Fruit fly (Drosophila melanogaster): ENCODE results near the gene Ufd4.

Ufd4 gene

DNA sequence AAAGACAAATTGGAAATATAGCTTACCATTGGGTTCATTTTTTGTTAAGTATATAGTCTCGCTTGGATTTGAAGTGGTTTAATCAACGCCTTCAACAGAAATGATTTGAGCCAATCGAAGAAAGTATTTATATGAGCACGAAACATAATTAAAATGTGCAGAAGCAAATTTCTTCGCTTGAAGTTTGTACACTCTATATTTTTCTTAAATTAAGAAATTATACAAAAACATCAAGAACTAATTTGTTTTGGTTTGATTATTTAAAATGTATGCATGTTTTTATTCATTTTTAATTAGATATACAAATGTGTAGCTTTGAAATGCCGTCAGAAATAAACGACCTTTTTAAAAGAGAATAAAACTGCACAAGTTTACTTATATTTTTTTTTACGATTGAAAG, 9.8 kb upstream of the Ufd4 start, which contains the start of gene CG13138:
CG13138 (minus strand) TSS at position 101 of the 400 bp plus-strand sequence.
- TF ChIP-seq pan (optimal IDR thresholded peaks at IDR 0.05) (no peak), psq (optimal IDR thresholded peaks at IDR 0.05) (no peak), EcR (GFP tag; optimal IDR thresholded peaks at IDR 0.05) (no peak), CG8478 (optimal IDR thresholded peaks at IDR 0.05) (no peak), Dll (optimal IDR thresholded peaks at IDR 0.05) (no peak), usp (GFP tag; optimal IDR thresholded peaks at IDR 0.05) (no peak)

DNA sequence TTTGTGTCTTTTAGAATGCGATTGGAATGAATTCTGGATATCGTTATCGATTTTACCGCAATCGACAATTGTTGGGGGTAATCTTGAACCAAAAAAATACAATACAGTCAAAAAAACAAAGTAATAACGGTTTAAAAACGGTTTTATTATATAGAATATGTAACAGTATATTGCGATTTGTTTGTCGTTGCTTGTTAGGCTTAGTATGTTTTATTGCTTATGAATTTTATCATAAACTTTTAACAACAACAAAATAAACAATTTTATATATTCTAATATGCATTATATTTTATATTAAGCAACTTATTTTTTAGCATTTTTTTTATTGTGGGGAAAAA, 7.6 kb upstream of the Ufd4 start, which contains the start of gene CYLD:
CYLD (minus strand) TSS at position 38 of the 338 bp plus-strand sequence.
- TF ChIP-seq usp (GFP tag; optimal IDR thresholded peaks at IDR 0.05) (no peak), CG8478 (optimal IDR thresholded peaks at IDR 0.05) (no peak), pan (optimal IDR thresholded peaks at IDR 0.05) (no peak), psq (optimal IDR thresholded peaks at IDR 0.05) (no peak), EcR (GFP tag; optimal IDR thresholded peaks at IDR 0.05) (no peak), Dll (optimal IDR thresholded peaks at IDR 0.05) (no peak)

DNA sequence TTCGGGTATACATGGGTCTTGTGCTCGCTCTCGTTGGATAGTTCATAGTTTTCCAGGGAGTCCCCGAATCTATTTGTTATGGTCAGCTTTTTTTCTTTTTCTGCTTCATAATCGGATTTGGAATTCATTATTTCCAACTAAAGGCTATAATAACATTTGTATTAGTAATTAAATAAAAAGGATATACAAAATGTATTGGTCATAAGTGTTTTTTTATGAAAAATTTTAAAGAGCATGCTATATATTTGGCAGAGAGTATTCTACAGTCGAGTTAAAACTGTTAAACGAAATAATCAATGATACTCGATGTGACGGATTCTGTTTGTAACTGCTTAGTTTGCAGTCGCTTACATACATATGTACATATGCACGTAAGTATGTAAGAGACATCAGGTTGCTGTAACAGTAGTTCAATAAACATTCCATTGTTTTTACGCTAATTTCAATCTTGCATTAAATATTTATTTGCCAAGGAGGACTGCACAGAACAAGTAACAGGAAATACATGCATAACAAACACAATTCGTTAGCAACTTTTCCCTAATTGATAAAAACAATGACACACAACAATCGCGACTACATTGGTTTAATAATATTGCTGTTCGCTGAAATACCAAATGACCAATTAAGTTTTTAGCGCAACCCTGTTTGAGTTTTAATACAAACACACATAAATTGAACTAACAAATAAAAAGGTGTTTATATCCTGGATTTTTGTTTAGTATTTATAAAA, 7.1 kb upstream of the Ufd4 start:
- TF ChIP-seq psq (optimal IDR thresholded peaks at IDR 0.05) (no peak), usp (GFP tag; optimal IDR thresholded peaks at IDR 0.05) (no peak), Dll (optimal IDR thresholded peaks at IDR 0.05) (no peak), EcR (GFP tag; optimal IDR thresholded peaks at IDR 0.05) (no peak), pan (optimal IDR thresholded peaks at IDR 0.05) (no peak), CG8478 (optimal IDR thresholded peaks at IDR 0.05) (no peak)

DNA sequence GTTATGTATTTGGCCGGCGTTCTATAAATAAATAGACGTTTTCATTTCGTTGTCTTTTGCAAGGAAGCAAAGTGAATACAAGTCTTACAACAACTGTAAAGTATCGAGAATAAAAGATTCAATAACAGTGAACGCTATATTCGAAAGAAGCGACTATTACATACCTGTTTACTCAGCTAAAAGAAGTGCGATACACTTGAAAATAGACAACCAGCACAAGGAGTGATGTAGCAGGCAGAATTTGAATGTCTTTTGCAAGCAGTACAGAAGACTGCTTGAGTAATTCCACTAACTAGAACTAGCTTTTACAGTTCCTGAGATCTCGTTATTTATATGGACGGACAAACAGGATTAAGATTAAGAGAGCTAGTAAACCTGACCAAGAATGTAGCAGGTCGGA, 6.1 kb upstream of the Ufd4 start:
- no peak for TF ChIP-seq Dll (optimal IDR thresholded peaks at IDR 0.05)

DNA sequence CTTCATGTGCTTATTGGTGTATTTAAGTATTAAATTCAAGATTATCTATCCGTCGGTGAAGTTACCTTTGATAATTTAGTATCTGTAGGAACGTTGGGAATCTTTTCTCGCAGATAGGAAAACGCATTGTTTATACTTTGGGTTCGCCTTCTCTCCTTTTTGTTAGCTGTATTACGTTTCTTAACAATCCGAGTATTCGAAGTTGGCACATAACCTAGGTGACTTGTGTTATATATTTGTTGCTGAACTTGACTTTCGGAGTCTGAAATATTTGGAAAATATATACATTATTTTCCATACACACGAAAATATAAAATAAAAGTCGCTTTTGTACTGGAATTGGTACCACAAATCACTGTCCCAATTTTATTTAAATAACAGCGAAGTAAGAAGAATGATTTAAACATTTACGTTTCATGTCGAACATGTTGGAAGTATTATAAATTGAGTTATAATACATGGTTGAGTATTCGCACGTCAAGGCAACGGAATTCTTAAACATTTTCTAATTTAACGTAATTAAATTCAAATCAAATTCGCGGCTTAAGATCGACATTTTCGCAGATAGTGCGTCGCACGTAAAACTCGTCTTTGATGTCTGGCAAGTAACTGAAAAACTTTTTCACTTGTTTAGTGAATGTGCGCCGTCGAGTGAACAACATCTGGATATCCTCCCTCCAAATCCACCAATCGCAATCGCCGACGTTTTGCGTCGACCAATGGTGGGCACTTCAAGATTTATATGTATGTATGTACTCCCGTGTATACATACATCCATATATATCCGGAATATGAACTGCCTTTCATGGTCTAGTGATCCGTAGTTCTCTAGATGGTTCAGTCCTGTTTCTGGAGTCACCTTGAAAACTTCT, 2.9 kb upstream of the Ufd4 start, which contains the start of gene Hand:
Hand (minus strand) TSS at position 588 of the 872 bp plus-strand sequence.
- no peak for TF ChIP-seq psq (optimal IDR thresholded peaks at IDR 0.05)
- no peak for TF ChIP-seq EcR (GFP tag; optimal IDR thresholded peaks at IDR 0.05)
- no peak for TF ChIP-seq pan (optimal IDR thresholded peaks at IDR 0.05)

DNA sequence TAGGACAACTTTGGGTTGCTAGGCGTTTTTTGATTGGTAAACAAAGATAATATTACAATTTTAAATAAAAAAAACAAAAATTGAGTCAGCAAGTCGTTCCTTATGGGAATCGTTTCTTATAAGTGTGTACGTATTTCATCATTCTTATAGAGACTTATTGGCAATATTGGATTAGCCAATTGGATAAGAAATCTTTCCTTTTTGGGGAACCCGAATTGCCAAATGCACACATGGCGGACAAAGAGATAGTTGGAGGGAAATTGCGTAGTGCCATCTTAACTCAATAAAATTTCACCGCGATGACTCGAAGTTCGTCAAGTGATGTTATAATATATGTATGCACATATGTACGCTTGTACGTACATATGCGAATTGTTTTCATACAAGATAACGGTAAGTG, 889 bp downstream of the Ufd4 start:
- TF ChIP-seq psq (optimal IDR thresholded peaks at IDR 0.05) = no peak
- no peak for TF ChIP-seq usp (GFP tag; optimal IDR thresholded peaks at IDR 0.05)
- TF ChIP-seq CG8478 (optimal IDR thresholded peaks at IDR 0.05) = no peak
- TF ChIP-seq pan (optimal IDR thresholded peaks at IDR 0.05) = no peak
- TF ChIP-seq EcR (GFP tag; optimal IDR thresholded peaks at IDR 0.05) = no peak
- TF ChIP-seq Dll (optimal IDR thresholded peaks at IDR 0.05) = no peak

DNA sequence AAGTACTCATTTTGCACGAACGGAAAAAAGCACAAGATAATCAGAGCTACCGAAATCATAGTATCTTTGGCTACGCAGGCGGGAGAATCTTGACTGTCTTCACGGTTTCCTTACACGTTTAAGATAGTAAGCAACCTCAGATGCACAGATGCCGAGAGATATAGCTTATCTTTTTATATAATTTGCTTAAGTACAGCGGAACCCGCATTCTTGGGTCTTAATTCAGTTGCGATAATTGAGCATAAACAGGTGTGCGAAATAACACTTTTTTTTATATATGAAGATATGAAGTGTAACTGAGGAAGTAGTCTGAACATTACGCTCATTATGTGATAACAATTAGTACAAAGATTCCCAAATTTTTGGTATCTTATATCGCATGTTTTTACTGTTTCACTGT, 11.4 kb downstream of the Ufd4 start, which contains the start of gene CG34043:
CG34043 (minus strand) TSS at position 101 of the 400 bp plus-strand sequence.
- TF ChIP-seq usp (GFP tag; optimal IDR thresholded peaks at IDR 0.05) (no peak), EcR (GFP tag; optimal IDR thresholded peaks at IDR 0.05) (no peak), CG8478 (optimal IDR thresholded peaks at IDR 0.05) (no peak), psq (optimal IDR thresholded peaks at IDR 0.05) (no peak)

DNA sequence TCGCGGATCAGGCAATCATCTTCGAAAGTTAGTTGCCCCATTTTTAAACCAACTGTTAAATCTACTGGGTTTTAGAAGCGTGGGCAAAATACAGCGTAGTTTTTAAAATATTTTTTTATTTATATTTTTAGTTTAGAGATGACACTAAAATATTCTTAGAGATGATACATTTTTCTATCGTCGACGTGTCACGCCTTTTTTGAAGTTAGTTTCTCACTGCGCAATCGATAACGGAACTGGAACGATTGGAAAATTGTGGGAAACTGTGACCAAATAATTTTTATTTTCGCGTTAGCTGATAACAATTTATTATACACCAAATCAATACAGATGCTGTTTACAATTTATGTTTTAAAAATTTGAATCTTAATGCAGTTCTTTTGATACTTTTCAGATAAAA, 13.5 kb downstream of the Ufd4 start, which contains the start of gene Utx:
Utx (minus strand) TSS at position 154 of the 400 bp plus-strand sequence.
- no peak for TF ChIP-seq CG8478 (optimal IDR thresholded peaks at IDR 0.05)
- TF ChIP-seq usp (GFP tag; optimal IDR thresholded peaks at IDR 0.05) = no peak
- no peak for TF ChIP-seq pan (optimal IDR thresholded peaks at IDR 0.05)
- no peak for TF ChIP-seq Dll (optimal IDR thresholded peaks at IDR 0.05)
- no peak for TF ChIP-seq EcR (GFP tag; optimal IDR thresholded peaks at IDR 0.05)
- no peak for TF ChIP-seq psq (optimal IDR thresholded peaks at IDR 0.05)

DNA sequence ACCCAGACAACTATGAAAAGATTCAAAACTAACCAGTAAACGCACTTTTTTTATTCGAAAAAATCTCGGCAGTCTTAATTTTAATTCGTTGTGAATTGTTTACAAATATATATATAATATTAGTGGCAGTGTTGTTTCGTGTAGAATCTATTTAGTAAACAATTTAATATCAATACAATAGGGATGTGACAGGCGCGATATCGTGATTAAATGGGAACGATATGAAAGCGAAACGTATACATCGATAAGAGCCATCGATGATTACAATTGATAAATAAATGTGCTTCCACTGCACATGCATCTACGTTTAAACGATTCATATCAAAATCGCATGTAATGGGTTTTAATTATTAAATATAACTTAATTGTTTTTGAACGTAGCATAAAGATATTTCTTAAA, 14.8 kb downstream of the Ufd4 start:
- no peak for TF ChIP-seq CG8478 (optimal IDR thresholded peaks at IDR 0.05)
- no peak for TF ChIP-seq usp (GFP tag; optimal IDR thresholded peaks at IDR 0.05)
- no peak for TF ChIP-seq EcR (GFP tag; optimal IDR thresholded peaks at IDR 0.05)
- no peak for TF ChIP-seq Dll (optimal IDR thresholded peaks at IDR 0.05)

DNA sequence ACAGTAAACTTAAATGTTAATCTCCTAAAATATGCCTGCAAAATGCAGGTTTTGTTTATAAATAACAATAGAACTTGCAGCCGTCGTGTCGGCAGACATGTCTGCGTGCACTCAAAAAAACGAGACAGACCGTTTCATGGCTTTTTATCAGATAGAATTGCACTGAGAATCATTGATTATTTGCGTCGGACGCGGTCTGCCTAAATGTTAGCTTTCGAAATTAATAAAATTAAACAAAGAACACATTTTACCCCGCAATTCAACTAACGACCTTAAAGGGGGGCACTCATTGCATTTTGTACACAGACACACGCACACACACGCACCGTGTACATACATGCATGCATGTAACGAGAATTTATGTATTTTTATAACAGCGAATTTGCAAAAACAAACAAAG, 15.3 kb downstream of the Ufd4 start:
- TF ChIP-seq usp (GFP tag; optimal IDR thresholded peaks at IDR 0.05) = no peak

DNA sequence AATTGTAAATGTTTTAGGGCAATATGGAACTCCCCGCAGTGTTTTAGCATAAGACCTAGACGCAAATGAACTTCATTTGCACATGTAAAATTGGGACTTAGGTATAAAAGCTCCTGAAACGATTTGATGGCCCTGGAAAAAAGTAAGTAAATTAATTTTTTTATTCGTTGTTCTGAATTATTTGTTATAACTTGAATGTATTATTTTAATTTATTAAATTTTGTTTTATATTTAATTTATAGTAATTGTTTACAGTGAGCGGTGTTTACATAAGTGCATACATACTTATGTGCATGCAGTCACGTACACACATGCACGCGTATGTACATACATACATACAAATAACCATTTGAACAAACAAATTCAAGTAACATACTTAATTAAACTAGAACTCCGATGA, 15.7 kb downstream of the Ufd4 start:
- TF ChIP-seq psq (optimal IDR thresholded peaks at IDR 0.05) (no peak), usp (GFP tag; optimal IDR thresholded peaks at IDR 0.05) (no peak), Dll (optimal IDR thresholded peaks at IDR 0.05) (no peak), EcR (GFP tag; optimal IDR thresholded peaks at IDR 0.05) (no peak), CG8478 (optimal IDR thresholded peaks at IDR 0.05) (no peak), pan (optimal IDR thresholded peaks at IDR 0.05) (no peak)

DNA sequence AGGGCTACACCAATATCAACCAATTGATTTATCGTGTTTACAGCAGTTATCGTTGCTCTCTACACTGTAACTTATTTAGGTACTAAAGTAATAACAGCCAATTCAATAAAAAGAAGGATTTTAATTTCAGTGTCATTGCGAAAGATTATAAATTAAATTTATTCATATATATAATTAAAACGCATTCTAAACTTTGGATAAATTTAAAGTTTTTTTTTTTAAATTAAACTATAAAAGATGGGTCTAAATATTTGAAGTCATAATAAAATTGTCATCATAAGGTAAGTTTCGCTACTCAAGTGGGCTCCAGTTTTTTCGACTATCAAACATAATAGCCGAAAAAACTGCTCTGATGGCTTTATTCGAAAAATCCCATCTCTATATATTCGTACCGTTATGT, 19.9 kb downstream of the Ufd4 start, which contains the start of gene trk:
trk (minus strand) TSS at position 101 of the 400 bp plus-strand sequence.
- no peak for TF ChIP-seq EcR (GFP tag; optimal IDR thresholded peaks at IDR 0.05)
- TF ChIP-seq CG8478 (optimal IDR thresholded peaks at IDR 0.05) = no peak
- TF ChIP-seq psq (optimal IDR thresholded peaks at IDR 0.05) = no peak
- TF ChIP-seq usp (GFP tag; optimal IDR thresholded peaks at IDR 0.05) = no peak
- TF ChIP-seq Dll (optimal IDR thresholded peaks at IDR 0.05) = no peak
- TF ChIP-seq pan (optimal IDR thresholded peaks at IDR 0.05) = no peak

Data from whole organism.